Worm (Caenorhabditis elegans) whole organism, late embryonic: ENCODE results near the gene col-79.

Experiments used
- C38D4.7 ChIP-seq: fragments of 200-800 bp; sonication (Bioruptor generic); optimal IDR thresholded peaks from 2 replicates; lab custom pipeline; 2018; ENCODE audit warnings: mild to moderate bottlenecking, missing genetic modification characterization, moderate library complexity, missing compliant biosample characterization
- K02D7.2 ChIP-seq: sonication (generic microtip); optimal IDR thresholded peaks from 2 replicates; lab custom pipeline; 2017; ENCODE audit warnings: mild to moderate bottlenecking, missing genetic modification characterization, missing compliant biosample characterization
- K09A11.1 ChIP-seq: sonication (generic microtip); optimal IDR thresholded peaks from 2 replicates; lab custom pipeline; 2017; ENCODE audit warnings: antibody characterized with exemption, mild to moderate bottlenecking, missing genetic modification characterization, missing compliant biosample characterization; ENCODE audit not compliant: insufficient read depth
- T23F11.4 ChIP-seq: fragments of 200-800 bp; sonication (Bioruptor generic); optimal IDR thresholded peaks from 2 replicates; lab custom pipeline; 2018; ENCODE audit warnings: mild to moderate bottlenecking, missing genetic modification characterization, missing compliant biosample characterization
- Y22D7AL.16 ChIP-seq: sonication (generic microtip); optimal IDR thresholded peaks from 2 replicates; lab custom pipeline; 2016; ENCODE audit warnings: missing genetic modification characterization, missing compliant biosample characterization
- ceh-18 ChIP-seq: sonication (generic microtip); optimal IDR thresholded peaks from 2 replicates; lab custom pipeline; 2016; ENCODE audit warnings: missing genetic modification characterization, missing compliant biosample characterization
- ceh-19 ChIP-seq: fragments of 200-800 bp; sonication (Bioruptor generic); optimal IDR thresholded peaks from 2 replicates; lab custom pipeline; 2018; ENCODE audit warnings: mild to moderate bottlenecking, missing genetic modification characterization, missing compliant biosample characterization
- ceh-2 ChIP-seq: sonication (generic microtip); optimal IDR thresholded peaks from 2 replicates; lab custom pipeline; 2016; ENCODE audit warnings: missing genotype, missing genetic modification characterization, missing compliant biosample characterization
- ceh-22 ChIP-seq: sonication (generic microtip); optimal IDR thresholded peaks from 2 replicates; lab custom pipeline; 2017; ENCODE audit warnings: missing biosample characterization, missing genetic modification characterization
- ceh-24 ChIP-seq: sonication (generic microtip); optimal IDR thresholded peaks from 2 replicates; lab custom pipeline; 2016; ENCODE audit warnings: mild to moderate bottlenecking, missing genetic modification characterization, missing compliant biosample characterization
- ceh-34 ChIP-seq: sonication (generic microtip); optimal IDR thresholded peaks from 2 replicates; lab custom pipeline; 2016; ENCODE audit warnings: mild to moderate bottlenecking, missing genetic modification characterization, missing compliant biosample characterization
- ceh-48 ChIP-seq: sonication (generic microtip); optimal IDR thresholded peaks from 2 replicates; lab custom pipeline; 2016; ENCODE audit warnings: missing genetic modification characterization, inconsistent platforms, missing compliant biosample characterization
- ceh-9 ChIP-seq: sonication (generic microtip); optimal IDR thresholded peaks from 2 replicates; lab custom pipeline; 2016; ENCODE audit warnings: mild to moderate bottlenecking, missing genetic modification characterization, inconsistent platforms, missing compliant biosample characterization
- dve-1 ChIP-seq: sonication (generic microtip); optimal IDR thresholded peaks from 2 replicates; lab custom pipeline; 2017; ENCODE audit warnings: antibody characterized with exemption, mild to moderate bottlenecking, missing genetic modification characterization, missing compliant biosample characterization
- elt-2 ChIP-seq: sonication (generic microtip); optimal IDR thresholded peaks from 2 replicates; lab custom pipeline; 2016; ENCODE audit warnings: missing genetic modification reagents, missing genetic modification characterization, missing compliant biosample characterization
- ets-4 ChIP-seq: sonication (generic microtip); optimal IDR thresholded peaks from 2 replicates; lab custom pipeline; 2016; ENCODE audit warnings: missing genetic modification characterization, missing compliant biosample characterization
- fax-1 ChIP-seq: sonication (generic microtip); optimal IDR thresholded peaks from 2 replicates; lab custom pipeline; 2016; ENCODE audit warnings: missing genotype, missing genetic modification characterization, missing compliant biosample characterization
- fkh-6 ChIP-seq: sonication (generic microtip); optimal IDR thresholded peaks from 2 replicates; lab custom pipeline; 2016; ENCODE audit warnings: missing genetic modification characterization, missing compliant biosample characterization
- hlh-13 ChIP-seq: fragments of 200-800 bp; sonication (Bioruptor generic); optimal IDR thresholded peaks from 2 replicates; lab custom pipeline; 2018; ENCODE audit warnings: mild to moderate bottlenecking, missing genetic modification characterization, missing compliant biosample characterization
- hlh-6 ChIP-seq: sonication (generic microtip); optimal IDR thresholded peaks from 2 replicates; lab custom pipeline; 2016; ENCODE audit warnings: missing genotype, missing genetic modification characterization, missing compliant biosample characterization
- lim-6 ChIP-seq: sonication (generic microtip); optimal IDR thresholded peaks from 2 replicates; lab custom pipeline; 2016; ENCODE audit warnings: missing genetic modification characterization, missing compliant biosample characterization
- lin-11 ChIP-seq: fragments of 200-800 bp; sonication (Bioruptor generic); optimal IDR thresholded peaks from 2 replicates; lab custom pipeline; 2018; ENCODE audit warnings: mild to moderate bottlenecking, missing genetic modification characterization, missing compliant biosample characterization
- mec-3 ChIP-seq: sonication (generic microtip); optimal IDR thresholded peaks from 2 replicates; lab custom pipeline; 2016; ENCODE audit warnings: borderline replicate concordance, missing genetic modification characterization, missing compliant biosample characterization
- nfya-1 ChIP-seq: sonication (generic microtip); optimal IDR thresholded peaks from 2 replicates; lab custom pipeline; 2017; ENCODE audit warnings: missing genetic modification characterization, mild to moderate bottlenecking, missing compliant biosample characterization, antibody characterized with exemption, moderate library complexity
- nhr-232 ChIP-seq: sonication (generic microtip); optimal IDR thresholded peaks from 2 replicates; lab custom pipeline; 2016; ENCODE audit warnings: missing genetic modification characterization, missing compliant biosample characterization
- npax-4 ChIP-seq: sonication (generic microtip); optimal IDR thresholded peaks from 2 replicates; lab custom pipeline; 2016; ENCODE audit warnings: missing genetic modification characterization, missing compliant biosample characterization
- pag-3 ChIP-seq: sonication (generic microtip); optimal IDR thresholded peaks from 2 replicates; lab custom pipeline; 2016; ENCODE audit warnings: missing compliant biosample characterization, missing genetic modification characterization, borderline replicate concordance
- pha-2 ChIP-seq: sonication (generic microtip); optimal IDR thresholded peaks from 2 replicates; lab custom pipeline; 2017; ENCODE audit warnings: mild to moderate bottlenecking, missing genetic modification characterization, missing compliant biosample characterization
- pha-4 ChIP-seq: fragments of 150-350 bp; optimal IDR thresholded peaks from 2 replicates; lab custom pipeline; 2018; ENCODE audit warnings: missing biosample characterization, missing genetic modification reagents, missing genetic modification characterization
- pqm-1 ChIP-seq: sonication (generic microtip); optimal IDR thresholded peaks from 2 replicates; lab custom pipeline; 2016; ENCODE audit warnings: missing genetic modification characterization, missing compliant biosample characterization
- pros-1 ChIP-seq: fragments of 150-350 bp; optimal IDR thresholded peaks from 2 replicates; lab custom pipeline; 2014; ENCODE audit warnings: missing biosample characterization, missing genetic modification reagents, missing genetic modification characterization
- ref-2 ChIP-seq: sonication (generic microtip); optimal IDR thresholded peaks from 2 replicates; lab custom pipeline; 2016; ENCODE audit warnings: missing genetic modification characterization, missing compliant biosample characterization
- sox-2 ChIP-seq: fragments of 200-800 bp; sonication (Bioruptor generic); IDR thresholded peaks from 2 replicates; pipeline ENCODE4 v1.3.6; 2022; ENCODE audit warnings: missing genetic modification reagents, missing genetic modification characterization, missing compliant biosample characterization
- tbx-2 ChIP-seq: sonication (generic microtip); optimal IDR thresholded peaks from 2 replicates; lab custom pipeline; 2016; ENCODE audit warnings: missing genetic modification characterization, missing compliant biosample characterization
- unc-3 ChIP-seq, 2 experiments: fragments of 200-800 bp in 1 of 2; sonication (Bioruptor generic) in 1 of 2; sonication (generic microtip) in 1 of 2; conservative IDR thresholded peaks in 1 of 2; optimal IDR thresholded peaks in 1 of 2; 2 replicates each; pipeline versions ENCODE4 v1.3.6 to Lab custom; 2016 to 2022; ENCODE audit warnings: missing compliant biosample characterization in 2 of 2, missing genetic modification characterization in 2 of 2, missing genetic modification reagents in 1 of 2
- unc-42 ChIP-seq: sonication (generic microtip); optimal IDR thresholded peaks from 2 replicates; lab custom pipeline; 2016; ENCODE audit warnings: missing genotype, missing genetic modification characterization, missing compliant biosample characterization
- unc-55 ChIP-seq: sonication (generic microtip); optimal IDR thresholded peaks from 2 replicates; lab custom pipeline; 2017; ENCODE audit warnings: missing biosample characterization, missing genetic modification reagents, missing genetic modification characterization
- unc-86 ChIP-seq: sonication (generic microtip); optimal IDR thresholded peaks from 2 replicates; lab custom pipeline; 2016; ENCODE audit warnings: missing genetic modification characterization, missing compliant biosample characterization
- zip-5 ChIP-seq: sonication (generic microtip); optimal IDR thresholded peaks from 2 replicates; lab custom pipeline; 2016; ENCODE audit warnings: missing genetic modification characterization, missing compliant biosample characterization

col-79 gene

ce11 chrII:10703594-10704384 is at the start of gene col-79:
TSS of gene col-79 (plus strand) at chrII:10703613.
- TF ChIP-seq hlh-6 (tag; lab: Kevin White, UChicago) (peak; percentile 40), nfya-1 (no peak)

- TF ChIP-seq unc-42 (tag; lab: Kevin White, UChicago): no peak
- TF ChIP-seq pros-1 (tag; lab: Kevin White, UChicago): no peak
- no peak for TF ChIP-seq K09A11.1 (tag; lab: Kevin White, UChicago)
- no peak for TF ChIP-seq ceh-24 (tag; lab: Kevin White, UChicago)
- no peak for TF ChIP-seq zip-5 (tag; lab: Kevin White, UChicago)
- no peak for TF ChIP-seq fkh-6 (tag; lab: Kevin White, UChicago)
- TF ChIP-seq Y22D7AL.16: no peak
- no peak for TF ChIP-seq ceh-48 (tag; lab: Kevin White, UChicago)
- TF ChIP-seq K02D7.2 (tag; lab: Kevin White, UChicago): no peak
- no peak for TF ChIP-seq pag-3 (tag; lab: Kevin White, UChicago)
- TF ChIP-seq hlh-13 (GFP tag; lab: Kevin White, UChicago): no peak
Measured at ce11 chrII:10654435-10654834, 49.0 kb upstream of the col-79 start.

ce11 chrII:10656395-10656794 is 47.0 kb upstream of the col-79 start:
- TF ChIP-seq unc-86 (tag; lab: Kevin White, UChicago): no peak

ce11 chrII:10657632-10658108 is 45.7 kb upstream of the col-79 start, which contains the start of gene lact-3:
TSS of gene lact-3 (minus strand) at chrII:10657682.
- TF ChIP-seq elt-2: peak; percentile 31
- no peak for TF ChIP-seq K09A11.1 (tag; lab: Kevin White, UChicago)
- TF ChIP-seq, all 69 proteins: peak for 1

- TF ChIP-seq zip-5 (tag; lab: Kevin White, UChicago) (no peak), ceh-22 (tag; lab: Kevin White, UChicago) (no peak), mec-3 (tag; lab: Kevin White, UChicago) (no peak), unc-55 (GFP tag; lab: Kevin White, UChicago) (no peak), ceh-24 (tag; lab: Kevin White, UChicago) (no peak), pha-2 (no peak), ceh-18 (tag; lab: Kevin White, UChicago) (peak; percentile 7), ceh-34 (tag; lab: Kevin White, UChicago) (no peak), hlh-6 (tag; lab: Kevin White, UChicago) (no peak), C38D4.7 (no peak), pros-1 (tag; lab: Kevin White, UChicago) (no peak), ceh-9 (tag; lab: Kevin White, UChicago) (no peak), T23F11.4 (GFP tag; lab: Kevin White, UChicago) (no peak), tbx-2 (peak; percentile 4), unc-3 (GFP tag; conservative IDR thresholded peaks at IDR 0.05; lab: Robert Waterston, UW) (no peak), unc-3 (tag; optimal IDR thresholded peaks at IDR 0.05; lab: Kevin White, UChicago) (no peak), fax-1 (tag; lab: Kevin White, UChicago) (no peak), ceh-2 (no peak), pqm-1 (tag; lab: Kevin White, UChicago) (no peak), ceh-19 (no peak), unc-42 (tag; lab: Kevin White, UChicago) (peak; percentile 14), lim-6 (no peak), lin-11 (tag; lab: Kevin White, UChicago) (no peak), ceh-48 (tag; lab: Kevin White, UChicago) (no peak), elt-2 (peak; percentile 8), hlh-13 (GFP tag; lab: Kevin White, UChicago) (no peak), ref-2 (tag; lab: Kevin White, UChicago) (no peak), pha-4 (tag; lab: Kevin White, UChicago) (no peak), nfya-1 (peak; percentile 49), npax-4 (tag; lab: Kevin White, UChicago) (no peak), ets-4 (no peak), sox-2 (GFP tag; lab: Robert Waterston, UW) (0 out of 2 replicates have a peak, but pooled peaks have one; percentile 2), nhr-232 (no peak), dve-1 (no peak)
Measured at ce11 chrII:10658576-10659256, 44.7 kb upstream of the col-79 start, which contains the start of the genes snu-13 and rsp-7. TSS of gene snu-13 (minus strand) at chrII:10658626. TSS of gene rsp-7 (plus strand) at chrII:10659206.
